Worm (Caenorhabditis elegans) whole organism, L3 larva: ENCODE measurements around the gene ttr-32.

Source experiments
- ZK546.5 ChIP-seq: sonication (generic microtip); optimal IDR thresholded peaks from 2 replicates; lab custom pipeline; 2017; ENCODE audit warnings: missing biosample characterization, missing genetic modification characterization
- aly-2 ChIP-seq: fragments of 150-350 bp; optimal IDR thresholded peaks from 2 replicates; lab custom pipeline; 2014; ENCODE audit warnings: missing biosample characterization, missing genetic modification characterization
- ama-1 ChIP-seq: fragments of 150-350 bp; optimal IDR thresholded peaks from 2 replicates; lab custom pipeline; 2018
- ceh-16 ChIP-seq: sonication (generic microtip); optimal IDR thresholded peaks from 2 replicates; lab custom pipeline; 2017; ENCODE audit warnings: missing biosample characterization, missing genetic modification characterization
- ceh-82 ChIP-seq: fragments of 150-350 bp; optimal IDR thresholded peaks from 2 replicates; lab custom pipeline; 2014; ENCODE audit warnings: missing biosample characterization, missing genetic modification characterization
- ceh-9 ChIP-seq: sonication (generic microtip); optimal IDR thresholded peaks from 2 replicates; lab custom pipeline; 2018; ENCODE audit warnings: missing biosample characterization, missing genetic modification characterization
- daf-12 ChIP-seq: fragments of 150-350 bp; optimal IDR thresholded peaks from 2 replicates; lab custom pipeline; 2014; ENCODE audit warnings: missing biosample characterization, missing genetic modification reagents, missing genetic modification characterization
- egl-27 ChIP-seq: sonication (generic microtip); optimal IDR thresholded peaks from 4 replicates; lab custom pipeline; 2017; ENCODE audit warnings: missing biosample characterization, missing genetic modification reagents, missing genetic modification characterization
- egl-5 ChIP-seq: fragments of 150-350 bp; optimal IDR thresholded peaks from 2 replicates; lab custom pipeline; 2017; ENCODE audit warnings: missing biosample characterization, missing genetic modification reagents, missing genetic modification characterization, inconsistent platforms
- elt-3 ChIP-seq, 3 experiments: fragments of 150-350 bp in 1 of 3; sonication (generic microtip) in 2 of 3; optimal IDR thresholded peaks; 2 replicates in 2 of 3; 4 replicates in 1 of 3; lab custom pipeline; 2014 to 2017; ENCODE audit warnings: missing biosample characterization in 3 of 3, missing genetic modification characterization in 3 of 3
- eor-1 ChIP-seq, 2 experiments: fragments of 150-350 bp; optimal IDR thresholded peaks; 2 replicates each; lab custom pipeline; 2014 to 2018; ENCODE audit warnings: missing biosample characterization in 2 of 2, missing genetic modification characterization in 2 of 2
- fkh-10 ChIP-seq: sonication (generic microtip); optimal IDR thresholded peaks from 2 replicates; lab custom pipeline; 2017; ENCODE audit warnings: missing biosample characterization, missing genetic modification reagents, missing genetic modification characterization
- fkh-2 ChIP-seq: fragments of 150-350 bp; optimal IDR thresholded peaks from 2 replicates; lab custom pipeline; 2014; ENCODE audit warnings: missing biosample characterization, missing genetic modification reagents, missing genetic modification characterization
- fos-1 ChIP-seq: fragments of 150-350 bp; optimal IDR thresholded peaks from 2 replicates; lab custom pipeline; 2014; ENCODE audit warnings: missing biosample characterization, missing genetic modification characterization
- hmg-11 ChIP-seq: sonication (generic microtip); optimal IDR thresholded peaks from 2 replicates; lab custom pipeline; 2016; ENCODE audit warnings: missing genetic modification characterization, missing compliant biosample characterization
- jun-1 ChIP-seq: fragments of 150-350 bp; optimal IDR thresholded peaks from 2 replicates; lab custom pipeline; 2014; ENCODE audit warnings: missing biosample characterization, missing genetic modification reagents, missing genetic modification characterization
- lin-15B ChIP-seq: fragments of 150-350 bp; optimal IDR thresholded peaks from 2 replicates; lab custom pipeline; 2014; ENCODE audit warnings: missing biosample characterization, missing genetic modification characterization
- lin-39 ChIP-seq: fragments of 150-350 bp; optimal IDR thresholded peaks from 2 replicates; lab custom pipeline; 2018; ENCODE audit warnings: missing biosample characterization, missing genetic modification reagents, missing genetic modification characterization
- lsy-12 ChIP-seq: sonication (generic microtip); optimal IDR thresholded peaks from 2 replicates; lab custom pipeline; 2016; ENCODE audit warnings: mild to moderate bottlenecking, missing genetic modification characterization, missing compliant biosample characterization
- mdl-1 ChIP-seq: fragments of 150-350 bp; optimal IDR thresholded peaks from 2 replicates; lab custom pipeline; 2014; ENCODE audit warnings: missing biosample characterization, missing genetic modification characterization
- mml-1 ChIP-seq: fragments of 150-350 bp; sonication (generic microtip); optimal IDR thresholded peaks from 3 replicates; lab custom pipeline; 2014; ENCODE audit warnings: missing biosample characterization, missing genetic modification characterization
- nfya-1 ChIP-seq: sonication (generic microtip); optimal IDR thresholded peaks from 2 replicates; lab custom pipeline; 2017; ENCODE audit warnings: missing genetic modification characterization, mild to moderate bottlenecking, missing compliant biosample characterization, antibody characterized with exemption, moderate library complexity; ENCODE audit not compliant: insufficient read depth
- nhr-11 ChIP-seq: fragments of 150-350 bp; optimal IDR thresholded peaks from 2 replicates; lab custom pipeline; 2014; ENCODE audit warnings: missing biosample characterization, missing genetic modification characterization
- nhr-12 ChIP-seq: fragments of 150-350 bp; optimal IDR thresholded peaks from 2 replicates; lab custom pipeline; 2014; ENCODE audit warnings: missing biosample characterization, missing genetic modification characterization
- nhr-23 ChIP-seq: fragments of 150-350 bp; optimal IDR thresholded peaks from 2 replicates; lab custom pipeline; 2014; ENCODE audit warnings: missing biosample characterization, missing genetic modification reagents, missing genetic modification characterization
- nhr-237 ChIP-seq: fragments of 150-350 bp; optimal IDR thresholded peaks from 2 replicates; lab custom pipeline; 2014; ENCODE audit warnings: missing biosample characterization, missing genetic modification characterization
- nhr-25 ChIP-seq: sonication (generic microtip); optimal IDR thresholded peaks from 2 replicates; lab custom pipeline; 2017; ENCODE audit warnings: missing biosample characterization, missing genetic modification characterization
- nhr-28 ChIP-seq: fragments of 150-350 bp; optimal IDR thresholded peaks from 2 replicates; lab custom pipeline; 2014; ENCODE audit warnings: missing biosample characterization, missing genetic modification characterization
- nhr-43 ChIP-seq: sonication (generic microtip); optimal IDR thresholded peaks from 2 replicates; lab custom pipeline; 2016; ENCODE audit warnings: mild to moderate bottlenecking, missing genetic modification characterization, missing compliant biosample characterization; ENCODE audit not compliant: poor library complexity, severe bottlenecking
- nhr-67 ChIP-seq: fragments of 150-350 bp; optimal IDR thresholded peaks from 2 replicates; lab custom pipeline; 2014; ENCODE audit warnings: missing biosample characterization, missing genetic modification characterization
- nhr-77 ChIP-seq: fragments of 150-350 bp; optimal IDR thresholded peaks from 2 replicates; lab custom pipeline; 2014; ENCODE audit warnings: missing biosample characterization, missing genetic modification characterization
- pha-4 ChIP-seq: fragments of 150-350 bp; optimal IDR thresholded peaks from 2 replicates; lab custom pipeline; 2014; ENCODE audit warnings: missing biosample characterization, missing genetic modification reagents, missing genetic modification characterization
- sea-2 ChIP-seq: fragments of 150-350 bp; sonication (generic microtip); optimal IDR thresholded peaks from 4 replicates; lab custom pipeline; 2014; ENCODE audit warnings: missing biosample characterization, missing genetic modification reagents, missing genetic modification characterization
- skn-1 ChIP-seq: fragments of 150-350 bp; optimal IDR thresholded peaks from 2 replicates; lab custom pipeline; 2014; ENCODE audit warnings: missing biosample characterization, missing genetic modification characterization
- snpc-4 ChIP-seq: fragments of 150-350 bp; optimal IDR thresholded peaks from 2 replicates; lab custom pipeline; 2014; ENCODE audit warnings: missing biosample characterization, missing genetic modification characterization
- tbx-2 ChIP-seq: sonication (generic microtip); optimal IDR thresholded peaks from 2 replicates; lab custom pipeline; 2016; ENCODE audit warnings: mild to moderate bottlenecking, missing genetic modification characterization, missing compliant biosample characterization
- unc-39 ChIP-seq: sonication (generic microtip); optimal IDR thresholded peaks from 4 replicates; lab custom pipeline; 2017; ENCODE audit warnings: missing biosample characterization, missing genetic modification characterization
- unc-62 ChIP-seq: fragments of 150-350 bp; sonication (generic microtip); optimal IDR thresholded peaks from 4 replicates; lab custom pipeline; 2014; ENCODE audit warnings: missing biosample characterization, missing genetic modification reagents, missing genetic modification characterization
- zag-1 ChIP-seq: fragments of 150-350 bp; optimal IDR thresholded peaks from 2 replicates; lab custom pipeline; 2014; ENCODE audit warnings: missing biosample characterization, missing genetic modification characterization
- ztf-11 ChIP-seq: fragments of 150-350 bp; optimal IDR thresholded peaks from 2 replicates; lab custom pipeline; 2014; ENCODE audit warnings: missing biosample characterization, missing genetic modification characterization
- ztf-4 ChIP-seq: fragments of 150-350 bp; optimal IDR thresholded peaks from 2 replicates; lab custom pipeline; 2014; ENCODE audit warnings: missing biosample characterization, missing genetic modification characterization

ttr-32 gene

DNA sequence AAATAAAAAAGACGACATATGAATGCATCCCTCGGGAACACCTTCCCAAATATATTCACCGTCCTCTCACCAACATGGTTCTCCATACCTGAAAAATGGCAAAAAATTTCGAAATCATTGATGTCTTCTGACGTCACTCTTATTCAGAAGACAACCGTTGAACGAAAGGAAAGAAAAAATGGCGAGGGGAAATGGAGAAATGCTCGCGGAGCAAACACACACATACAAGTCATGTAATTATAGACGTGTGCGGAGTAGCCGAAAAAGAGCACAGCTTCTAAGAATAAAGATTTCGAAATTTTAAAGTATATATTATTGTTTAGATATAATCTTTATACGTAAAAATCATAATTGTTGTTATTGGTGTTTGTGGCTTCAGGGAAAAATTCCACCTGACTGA is 13.1 kb downstream of the ttr-32 start, which contains the start of gene mfsd-6:
Gene mfsd-6, minus strand, starts transcription at position 88 of the 400 bp plus-strand sequence.
- TF ChIP-seq nfya-1 (tag; lab: Kevin White, UChicago) (peak; percentile 8), ama-1 (lab: Kevin White, UChicago) (no peak), pha-4 (no peak)

DNA sequence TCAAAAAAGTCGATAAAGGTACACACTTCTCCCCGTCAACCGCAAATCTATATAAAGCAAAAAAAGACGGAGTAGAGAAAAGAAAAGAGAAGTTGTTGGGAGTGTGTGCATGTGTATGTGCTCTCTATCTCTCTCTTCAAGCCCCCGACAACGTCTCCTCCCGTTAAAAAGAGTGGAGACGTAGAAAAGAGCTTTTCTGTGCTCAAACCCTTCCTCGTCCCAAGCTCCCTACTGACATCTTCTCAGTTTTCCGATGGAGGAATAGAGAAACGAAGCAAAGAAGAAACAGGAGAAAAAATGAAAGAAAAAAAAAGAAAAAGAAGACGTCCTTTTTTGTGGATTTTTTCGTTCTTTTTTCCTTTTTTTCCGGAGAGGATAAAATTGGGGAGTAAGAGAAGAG is 14.4 kb downstream of the ttr-32 start:
- TF ChIP-seq nhr-67 (tag; lab: Kevin White, UChicago) (no peak), ceh-9 (tag; lab: Kevin White, UChicago) (no peak), fkh-2 (tag; lab: Kevin White, UChicago) (no peak), nhr-77 (no peak), egl-27 (tag; lab: Kevin White, UChicago) (no peak), sea-2 (GFP tag; lab: Kevin White, UChicago) (no peak), ztf-11 (no peak), mdl-1 (tag; lab: Kevin White, UChicago) (no peak), lin-39 (tag; lab: Kevin White, UChicago) (peak; percentile 63), jun-1 (no peak), nhr-23 (no peak), ceh-82 (tag; lab: Kevin White, UChicago) (no peak), nhr-11 (tag; lab: Kevin White, UChicago) (no peak), snpc-4 (peak; percentile 17), unc-62 (no peak), lsy-12 (tag; lab: Kevin White, UChicago) (no peak), zag-1 (tag; lab: Kevin White, UChicago) (no peak), fos-1 (no peak), nhr-25 (tag; lab: Kevin White, UChicago) (no peak), mml-1 (tag; lab: Kevin White, UChicago) (no peak), unc-39 (no peak), eor-1 (tag; optimal IDR thresholded peaks at IDR 0.05; lab: Kevin White, UChicago) (no peak), ama-1 (lab: Kevin White, UChicago) (no peak), hmg-11 (tag; lab: Kevin White, UChicago) (peak; percentile 63), nhr-237 (tag; lab: Kevin White, UChicago) (no peak), ceh-16 (tag; lab: Kevin White, UChicago) (no peak), nfya-1 (tag; lab: Kevin White, UChicago) (peak; percentile 69), tbx-2 (tag; lab: Kevin White, UChicago) (no peak), elt-3 (tag; optimal IDR thresholded peaks at IDR 0.05; lab: Kevin White, UChicago) (no peak), egl-5 (tag; lab: Kevin White, UChicago) (no peak), ztf-4 (tag; lab: Kevin White, UChicago) (no peak), aly-2 (tag; lab: Kevin White, UChicago) (no peak), fkh-10 (GFP tag; lab: Kevin White, UChicago) (peak; percentile 85), nhr-28 (tag; lab: Kevin White, UChicago) (no peak), daf-12 (no peak), nhr-12 (tag; lab: Kevin White, UChicago) (no peak), pha-4 (no peak)

DNA sequence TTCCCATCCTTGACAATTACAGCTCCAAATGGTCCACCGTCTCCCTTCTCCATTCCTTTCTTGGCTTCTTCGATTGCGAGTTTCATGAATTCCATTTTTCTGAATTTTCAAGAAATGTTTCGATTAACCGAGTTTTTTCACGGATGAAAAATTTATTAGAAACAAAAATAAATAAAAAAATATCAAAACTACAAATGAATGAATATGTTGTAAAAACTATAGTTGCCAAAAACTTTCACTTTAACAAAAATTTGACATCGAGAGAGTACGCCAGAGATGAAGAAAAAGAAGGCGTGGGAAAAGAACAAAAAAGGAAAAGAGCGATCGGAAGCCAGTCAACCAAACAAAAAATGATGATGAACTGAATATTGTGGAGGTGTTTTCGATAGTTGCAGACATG is 16.7 kb downstream of the ttr-32 start, which contains the start of gene R13A5.10:
Gene R13A5.10, minus strand, starts transcription at position 101 of the 400 bp plus-strand sequence.
- TF ChIP-seq unc-62 (no peak), egl-27 (tag; lab: Kevin White, UChicago) (no peak), nhr-12 (tag; lab: Kevin White, UChicago) (no peak), ZK546.5 (tag; lab: Kevin White, UChicago) (no peak), tbx-2 (tag; lab: Kevin White, UChicago) (no peak), eor-1 (tag; optimal IDR thresholded peaks at IDR 0.05; lab: Kevin White, UChicago) (no peak), nhr-43 (tag; lab: Kevin White, UChicago) (no peak), nhr-25 (tag; lab: Kevin White, UChicago) (no peak), nhr-28 (tag; lab: Kevin White, UChicago) (no peak), lsy-12 (tag; lab: Kevin White, UChicago) (no peak), mdl-1 (tag; lab: Kevin White, UChicago) (no peak), skn-1 (tag; lab: Kevin White, UChicago) (no peak), lin-15B (tag; lab: Kevin White, UChicago) (no peak)
